Fruit fly (Drosophila melanogaster) whole organism, pupa: ENCODE results near the gene CG42238.

Source experiments
- CG32121 ChIP-seq: fragments of 200-800 bp; sonication (Bioruptor generic); IDR thresholded peaks from 2 replicates; pipeline ENCODE4 v1.3.6; 2022; ENCODE audit warnings: missing biosample characterization, missing genetic modification characterization
- CG34367 ChIP-seq: fragments of 200-800 bp; sonication (Bioruptor generic); optimal IDR thresholded peaks from 2 replicates; lab custom pipeline; 2018; ENCODE audit warnings: missing biosample characterization, mild to moderate bottlenecking, missing genetic modification characterization
- CG4496 ChIP-seq: fragments of 200-800 bp; sonication (Bioruptor generic); IDR thresholded peaks from 3 replicates; pipeline ENCODE4 v1.3.6; 2022; ENCODE audit warnings: missing biosample characterization, missing genetic modification characterization
- CG8301 ChIP-seq: fragments of 200-800 bp; sonication (Bioruptor generic); optimal IDR thresholded peaks from 2 replicates; lab custom pipeline; 2018; ENCODE audit warnings: missing biosample characterization, mild to moderate bottlenecking, missing genetic modification characterization
- EcR ChIP-seq: fragments of 200-800 bp; sonication (Bioruptor generic); optimal IDR thresholded peaks from 3 replicates; lab custom pipeline; 2019; ENCODE audit warnings: missing biosample characterization, missing genetic modification characterization, mild to moderate bottlenecking, moderate library complexity, missing genetic modification reagents
- Pif1A ChIP-seq: fragments of 200-800 bp; sonication (Bioruptor generic); optimal IDR thresholded peaks from 3 replicates; lab custom pipeline; 2016; ENCODE audit warnings: missing biosample characterization, missing genetic modification characterization

dm6 chr2L:20957266-20957665, 94.7 kb downstream of the CG42238 start:
- TF ChIP-seq CG34367 (tag; lab: Kevin White, UChicago), result no peak
- peak; percentile 68 for TF ChIP-seq EcR (GFP tag; lab: Kevin White, UChicago)
- TF ChIP-seq Pif1A (GFP tag; lab: Kevin White, UChicago), result no peak
- no peak for TF ChIP-seq CG32121
- no peak for TF ChIP-seq CG4496 (GFP tag; lab: Robert Waterston, UW)
- TF ChIP-seq CG8301 (tag; lab: Kevin White, UChicago), result no peak
